Comparison of ENCODE assay signal across 1 fruit fly cellular context in genomic region chrX:19326730-19327129, dm6.
TF ChIP-seq lines count a peak whose summit lies in the region.

No protein-coding gene starts in this region.

TF ChIP-seq in whole organism, embryonic, 481 proteins besides CTCF, POLR2A, EP300 and RAD21 (continued from another document):
- TF ChIP-seq Myb (GFP tag; optimal IDR thresholded peaks at IDR 0.05; lab: Kevin White, UChicago): peak; percentile 97
- no peak for TF ChIP-seq rib (GFP tag; IDR thresholded peaks at IDR 0.05; lab: Robert Waterston, UW)
- no peak for TF ChIP-seq CG8290 (GFP tag; optimal IDR thresholded peaks at IDR 0.05; lab: Kevin White, UChicago)
- TF ChIP-seq CG8290 (tag; optimal IDR thresholded peaks at IDR 0.05; lab: Kevin White, UChicago): peak in 1 of 2 experiments; percentile 20
- TF ChIP-seq CG12769 (tag; optimal IDR thresholded peaks at IDR 0.05; lab: Kevin White, UChicago): no peak
- TF ChIP-seq CG1603 (tag; optimal IDR thresholded peaks at IDR 0.05; lab: Kevin White, UChicago): peak; percentile 30
- 0 out of 3 replicates have a peak, but pooled peaks have one; percentile 29 for TF ChIP-seq CG17361 (GFP tag; IDR thresholded peaks at IDR 0.05; lab: Robert Waterston, UW)
- peak; percentile 34 for TF ChIP-seq Dek (tag; optimal IDR thresholded peaks at IDR 0.05; lab: Kevin White, UChicago)
- TF ChIP-seq tgo (GFP tag; IDR thresholded peaks at IDR 0.05; lab: Robert Waterston, UW): no peak
- TF ChIP-seq Vsx1 (GFP tag; optimal IDR thresholded peaks at IDR 0.05; lab: Kevin White, UChicago): no peak
- TF ChIP-seq pita (GFP tag; optimal IDR thresholded peaks at IDR 0.05; lab: Kevin White, UChicago): peak; percentile 79
- TF ChIP-seq Hmr (GFP tag; optimal IDR thresholded peaks at IDR 0.05; lab: Kevin White, UChicago): peak; percentile 42
